Fruit fly (Drosophila melanogaster): ENCODE data around the gene Exo84.

dm6 chr3R:26037899-26038298 lies 14.2 kb downstream of the Exo84 start:
- TF ChIP-seq Sry-δ (GFP tag; optimal IDR thresholded peaks at IDR 0.05) = no peak
- TF ChIP-seq Gug (GFP tag; IDR thresholded peaks at IDR 0.05) = no peak
- TF ChIP-seq CG17912 (GFP tag; optimal IDR thresholded peaks at IDR 0.05) = no peak
- TF ChIP-seq vfl (GFP tag; optimal IDR thresholded peaks at IDR 0.05) = no peak
- no peak for TF ChIP-seq CG6765 (GFP tag; optimal IDR thresholded peaks at IDR 0.05)
- TF ChIP-seq wor (GFP tag; IDR thresholded peaks at IDR 0.05) = no peak
- TF ChIP-seq dpn (GFP tag; optimal IDR thresholded peaks at IDR 0.05) = no peak

All from whole organism, embryonic.